Worm (Caenorhabditis elegans): ENCODE measurements around the gene aldo-2.

aldo-2 gene

ce11 chrIII:5834663-5835062 is 41.8 kb downstream of the aldo-2 start:
- no peak for TF ChIP-seq hmg-11 (tag; optimal IDR thresholded peaks at IDR 0.05)
- TF ChIP-seq nhr-12 (tag; optimal IDR thresholded peaks at IDR 0.05), result no peak
- no peak for TF ChIP-seq sea-2 (GFP tag; optimal IDR thresholded peaks at IDR 0.05)
- no peak for TF ChIP-seq lsy-12 (tag; optimal IDR thresholded peaks at IDR 0.05)
- TF ChIP-seq egl-27 (tag; optimal IDR thresholded peaks at IDR 0.05), result no peak
- no peak for TF ChIP-seq elt-1 (tag; optimal IDR thresholded peaks at IDR 0.05)

ce11 chrIII:5834053-5834452 is 42.4 kb downstream of the aldo-2 start, which contains the start of gene R12B2.6:
R12B2.6 (minus strand) TSS chrIII:5834153.
- TF ChIP-seq sea-2 (GFP tag; optimal IDR thresholded peaks at IDR 0.05) (no peak), lin-39 (tag; optimal IDR thresholded peaks at IDR 0.05) (no peak)

- TF ChIP-seq egl-27 (tag; optimal IDR thresholded peaks at IDR 0.05) (no peak), ZK546.5 (tag; optimal IDR thresholded peaks at IDR 0.05) (no peak), daf-12 (tag; optimal IDR thresholded peaks at IDR 0.05) (no peak), nhr-25 (tag; optimal IDR thresholded peaks at IDR 0.05) (no peak), nhr-76 (tag; optimal IDR thresholded peaks at IDR 0.05) (no peak), nhr-28 (tag; optimal IDR thresholded peaks at IDR 0.05) (no peak), fkh-10 (GFP tag; optimal IDR thresholded peaks at IDR 0.05) (no peak), ama-1 (optimal IDR thresholded peaks at IDR 0.05) (no peak), eor-1 (tag; optimal IDR thresholded peaks at IDR 0.05) (no peak), nfya-1 (tag; optimal IDR thresholded peaks at IDR 0.05; ENCODE audit: insufficient read depth) (no peak), nhr-43 (tag; optimal IDR thresholded peaks at IDR 0.05; ENCODE audit: poor library complexity, severe bottlenecking) (no peak), ztf-4 (tag; optimal IDR thresholded peaks at IDR 0.05) (no peak), zag-1 (tag; optimal IDR thresholded peaks at IDR 0.05) (no peak), hmg-11 (tag; optimal IDR thresholded peaks at IDR 0.05) (no peak)
Observed at ce11 chrIII:5833376-5833775, 43.0 kb downstream of the aldo-2 start, which contains the start of the genes R12B2.13 and mdt-15. R12B2.13 (minus strand) TSS chrIII:5833476. mdt-15 (minus strand) TSS chrIII:5833751.

ce11 chrIII:5832442-5832841 is 44.0 kb downstream of the aldo-2 start:
- TF ChIP-seq fkh-10 (GFP tag; optimal IDR thresholded peaks at IDR 0.05) (no peak), aly-2 (tag; optimal IDR thresholded peaks at IDR 0.05) (no peak), unc-39 (tag; optimal IDR thresholded peaks at IDR 0.05) (no peak), snpc-4 (tag; optimal IDR thresholded peaks at IDR 0.05) (no peak), ceh-16 (tag; optimal IDR thresholded peaks at IDR 0.05) (no peak), ztf-11 (tag; optimal IDR thresholded peaks at IDR 0.05) (no peak), eor-1 (tag; optimal IDR thresholded peaks at IDR 0.05) (no peak), nhr-237 (tag; optimal IDR thresholded peaks at IDR 0.05) (no peak), ztf-4 (tag; optimal IDR thresholded peaks at IDR 0.05) (no peak), fkh-2 (tag; optimal IDR thresholded peaks at IDR 0.05) (no peak), ZK546.5 (tag; optimal IDR thresholded peaks at IDR 0.05) (no peak), mdl-1 (tag; optimal IDR thresholded peaks at IDR 0.05) (no peak), lsy-12 (tag; optimal IDR thresholded peaks at IDR 0.05) (no peak), pha-4 (tag; optimal IDR thresholded peaks at IDR 0.05) (no peak), nhr-23 (tag; optimal IDR thresholded peaks at IDR 0.05) (no peak), nhr-43 (tag; optimal IDR thresholded peaks at IDR 0.05; ENCODE audit: poor library complexity, severe bottlenecking) (no peak), lin-15B (tag; optimal IDR thresholded peaks at IDR 0.05) (no peak), jun-1 (tag; optimal IDR thresholded peaks at IDR 0.05) (no peak), elt-2 (tag; optimal IDR thresholded peaks at IDR 0.05) (no peak), nhr-25 (tag; optimal IDR thresholded peaks at IDR 0.05) (no peak)

- TF ChIP-seq egl-27 (tag; optimal IDR thresholded peaks at IDR 0.05) (no peak), nhr-12 (tag; optimal IDR thresholded peaks at IDR 0.05) (no peak), mdl-1 (tag; optimal IDR thresholded peaks at IDR 0.05) (no peak), ztf-11 (tag; optimal IDR thresholded peaks at IDR 0.05) (no peak), ceh-9 (tag; optimal IDR thresholded peaks at IDR 0.05) (no peak), tbx-2 (tag; optimal IDR thresholded peaks at IDR 0.05) (no peak), ama-1 (optimal IDR thresholded peaks at IDR 0.05) (no peak), ceh-82 (tag; optimal IDR thresholded peaks at IDR 0.05) (no peak), nhr-77 (tag; optimal IDR thresholded peaks at IDR 0.05) (no peak)
Observed at ce11 chrIII:5828065-5828464, 48.4 kb downstream of the aldo-2 start.

Data from whole organism, L3 larva.